Fruit fly (Drosophila melanogaster) whole organism, embryonic: Measurements from ENCODE around the gene Sc2.

ENCODE experiments used
- B-H1 ChIP-seq: fragments of 200-800 bp; sonication (Bioruptor generic); IDR thresholded peaks from 3 replicates; pipeline ENCODE4 v1.3.6; 2022; ENCODE audit warnings: missing biosample characterization, missing genetic modification characterization
- CG10543 ChIP-seq: fragments of 200-800 bp; sonication (Bioruptor generic); optimal IDR thresholded peaks from 3 replicates; lab custom pipeline; 2017; ENCODE audit warnings: missing biosample characterization, mild to moderate bottlenecking, missing genetic modification characterization, moderate library complexity
- CG12299 ChIP-seq: fragments of 200-800 bp; sonication (Bioruptor generic); optimal IDR thresholded peaks from 2 replicates; lab custom pipeline; 2018; ENCODE audit warnings: missing biosample characterization, mild to moderate bottlenecking, missing genetic modification characterization
- CG12659 ChIP-seq: fragments of 200-800 bp; sonication (Bioruptor generic); optimal IDR thresholded peaks from 3 replicates; lab custom pipeline; 2017; ENCODE audit warnings: mild to moderate bottlenecking, missing biosample characterization, missing genetic modification reagents, missing genetic modification characterization
- CG13296 ChIP-seq: fragments of 200-800 bp; sonication (Bioruptor generic); optimal IDR thresholded peaks from 3 replicates; lab custom pipeline; 2018; ENCODE audit warnings: missing biosample characterization, mild to moderate bottlenecking, missing genetic modification characterization
- CG13624 ChIP-seq: fragments of 200-800 bp; sonication (Bioruptor generic); optimal IDR thresholded peaks from 2 replicates; lab custom pipeline; 2016; ENCODE audit warnings: missing biosample characterization, missing genetic modification characterization
- CG13894 ChIP-seq: fragments of 200-800 bp; sonication (Bioruptor generic); optimal IDR thresholded peaks from 3 replicates; lab custom pipeline; 2018; ENCODE audit warnings: missing biosample characterization, mild to moderate bottlenecking, missing genetic modification characterization, moderate library complexity
- CG15011 ChIP-seq: fragments of 200-800 bp; sonication (Bioruptor generic); optimal IDR thresholded peaks from 3 replicates; lab custom pipeline; 2018; ENCODE audit warnings: missing biosample characterization, mild to moderate bottlenecking, missing genetic modification characterization
- CG15269 ChIP-seq: fragments of 200-800 bp; sonication (Bioruptor generic); optimal IDR thresholded peaks from 2 replicates; lab custom pipeline; 2018; ENCODE audit warnings: missing biosample characterization, mild to moderate bottlenecking, missing genetic modification characterization, moderate library complexity
- CG15514 ChIP-seq: fragments of 200-800 bp; sonication (Bioruptor generic); optimal IDR thresholded peaks from 3 replicates; lab custom pipeline; 2017; ENCODE audit warnings: missing biosample characterization, missing genetic modification characterization, mild to moderate bottlenecking, moderate library complexity, missing genetic modification reagents
- CG2678 ChIP-seq: fragments of 200-800 bp; sonication (Bioruptor generic); optimal IDR thresholded peaks from 3 replicates; lab custom pipeline; 2019; ENCODE audit warnings: missing biosample characterization, mild to moderate bottlenecking, missing genetic modification characterization, moderate library complexity
- CG3281 ChIP-seq: fragments of 200-800 bp; sonication (Bioruptor generic); optimal IDR thresholded peaks from 3 replicates; lab custom pipeline; 2017; ENCODE audit warnings: missing biosample characterization, mild to moderate bottlenecking, missing genetic modification characterization
- CG3726 ChIP-seq: fragments of 200-800 bp; sonication (Bioruptor generic); IDR thresholded peaks from 3 replicates; pipeline ENCODE4, ENCODE4 v1.3.6; 2022; ENCODE audit warnings: missing biosample characterization, missing genetic modification characterization
- CG4282 ChIP-seq: fragments of 200-800 bp; sonication (Bioruptor generic); optimal IDR thresholded peaks from 2 replicates; lab custom pipeline; 2016; ENCODE audit warnings: missing biosample characterization, missing genetic modification characterization
- CG6854 ChIP-seq: fragments of 200-800 bp; sonication (Bioruptor generic); optimal IDR thresholded peaks from 3 replicates; lab custom pipeline; 2017; ENCODE audit warnings: missing biosample characterization, mild to moderate bottlenecking, missing genetic modification characterization
- CG7987 ChIP-seq: fragments of 200-800 bp; sonication (Bioruptor generic); optimal IDR thresholded peaks from 2 replicates; lab custom pipeline; 2018; ENCODE audit warnings: missing biosample characterization, mild to moderate bottlenecking, missing genetic modification characterization, moderate library complexity
- CG8290 ChIP-seq, 3 experiments: fragments of 200-800 bp; sonication (Bioruptor generic); optimal IDR thresholded peaks; 2 replicates each; lab custom pipeline; 2016 to 2019; ENCODE audit warnings: missing biosample characterization in 3 of 3, missing genetic modification characterization in 3 of 3, mild to moderate bottlenecking in 2 of 3, moderate library complexity in 1 of 3
- Dbx ChIP-seq: fragments of 200-800 bp; sonication (Bioruptor generic); IDR thresholded peaks from 3 replicates; pipeline ENCODE4 v1.3.6; 2022; ENCODE audit warnings: missing biosample characterization, missing genetic modification characterization
- E2f2 ChIP-seq: fragments of 200-800 bp; sonication (Bioruptor generic); IDR thresholded peaks from 2 replicates; pipeline ENCODE4 v1.3.6; 2022; ENCODE audit warnings: missing biosample characterization, missing genetic modification characterization
- ERR ChIP-seq: fragments of 200-800 bp; sonication (Bioruptor generic); optimal IDR thresholded peaks from 2 replicates; lab custom pipeline; 2016; ENCODE audit warnings: missing biosample characterization, missing genetic modification characterization
- Ets65A ChIP-seq: fragments of 200-800 bp; sonication (Bioruptor generic); peaks from one replicate; lab custom pipeline; 2016; ENCODE audit warnings: missing biosample characterization, missing genetic modification characterization
- Fer1 ChIP-seq: fragments of 200-800 bp; sonication (Bioruptor generic); optimal IDR thresholded peaks from 2 replicates; lab custom pipeline; 2017; ENCODE audit warnings: missing biosample characterization, mild to moderate bottlenecking, missing genetic modification characterization
- GATAe ChIP-seq: fragments of 200-800 bp; sonication (Bioruptor generic); conservative IDR thresholded peaks from 2 replicates; pipeline ENCODE4 v1.3.6; 2022; ENCODE audit warnings: missing biosample characterization, missing genetic modification characterization
- HmgZ ChIP-seq: fragments of 200-800 bp; sonication (Bioruptor generic); optimal IDR thresholded peaks from 2 replicates; lab custom pipeline; 2018; ENCODE audit warnings: missing biosample characterization, mild to moderate bottlenecking, missing genetic modification characterization
- Jarid2 ChIP-seq: fragments of 200-800 bp; sonication (Bioruptor generic); optimal IDR thresholded peaks from 3 replicates; lab custom pipeline; 2017; ENCODE audit warnings: mild to moderate bottlenecking, missing biosample characterization, missing genetic modification reagents, missing genetic modification characterization
- Med ChIP-seq: fragments of 200-800 bp; sonication (Bioruptor generic); peaks from one replicate; lab custom pipeline; 2016; ENCODE audit warnings: missing biosample characterization, missing genetic modification characterization, mild to moderate bottlenecking, inconsistent platforms, moderate library complexity
- Nf-YC ChIP-seq: fragments of 200-800 bp; optimal IDR thresholded peaks from 3 replicates; lab custom pipeline; 2019; ENCODE audit warnings: missing biosample characterization, mild to moderate bottlenecking, missing genetic modification characterization, moderate library complexity
- Scr ChIP-seq: fragments of 200-800 bp; sonication (Bioruptor generic); IDR thresholded peaks from 2 replicates; pipeline ENCODE4 v1.3.6; 2022; ENCODE audit warnings: missing biosample characterization, missing genetic modification characterization; ENCODE audit not compliant: partially characterized antibody
- amos ChIP-seq: fragments of 200-800 bp; sonication (Bioruptor generic); IDR thresholded peaks from 2 replicates; pipeline ENCODE4 v1.3.6; 2022; ENCODE audit warnings: missing biosample characterization, missing genetic modification characterization; ENCODE audit not compliant: partially characterized antibody
- btn ChIP-seq: fragments of 200-800 bp; sonication (Bioruptor generic); optimal IDR thresholded peaks from 2 replicates; lab custom pipeline; 2016; ENCODE audit warnings: missing biosample characterization, missing genetic modification characterization
- ewg ChIP-seq: fragments of 200-800 bp; sonication (Bioruptor generic); optimal IDR thresholded peaks from 3 replicates; lab custom pipeline; 2017; ENCODE audit warnings: mild to moderate bottlenecking, missing biosample characterization, missing genetic modification reagents, missing genetic modification characterization
- exex ChIP-seq: fragments of 200-800 bp; sonication (Bioruptor generic); optimal IDR thresholded peaks from 4 replicates; lab custom pipeline; 2018; ENCODE audit warnings: missing biosample characterization, mild to moderate bottlenecking, missing genetic modification characterization, moderate library complexity
- grn ChIP-seq: fragments of 200-800 bp; sonication (Bioruptor generic); optimal IDR thresholded peaks from 3 replicates; lab custom pipeline; 2017; ENCODE audit warnings: missing biosample characterization, missing genetic modification characterization
- gro ChIP-seq: fragments of 200-800 bp; sonication (Bioruptor generic); optimal IDR thresholded peaks from 2 replicates; lab custom pipeline; 2016; ENCODE audit warnings: missing biosample characterization, missing genetic modification characterization
- hb ChIP-seq: fragments of 200-800 bp; sonication (Bioruptor generic); IDR thresholded peaks from 3 replicates; pipeline ENCODE4 v1.3.6; 2022; ENCODE audit warnings: missing biosample characterization, missing genetic modification characterization; ENCODE audit not compliant: partially characterized antibody
- klu ChIP-seq: fragments of 200-800 bp; sonication (Bioruptor generic); IDR thresholded peaks from 2 replicates; pipeline ENCODE4 v1.3.6; 2022; ENCODE audit warnings: missing biosample characterization, missing genetic modification characterization
- lab ChIP-seq: fragments of 200-800 bp; sonication (Bioruptor generic); optimal IDR thresholded peaks from 3 replicates; lab custom pipeline; 2017; ENCODE audit warnings: missing biosample characterization, missing genetic modification characterization, mild to moderate bottlenecking, moderate library complexity, missing genetic modification reagents
- nerfin-1 ChIP-seq: fragments of 200-800 bp; sonication (Bioruptor generic); optimal IDR thresholded peaks from 3 replicates; lab custom pipeline; 2019; ENCODE audit warnings: missing biosample characterization, mild to moderate bottlenecking, missing genetic modification characterization, moderate library complexity
- pfk ChIP-seq: fragments of 200-800 bp; sonication (Bioruptor generic); optimal IDR thresholded peaks from 2 replicates; lab custom pipeline; 2018; ENCODE audit warnings: missing biosample characterization, mild to moderate bottlenecking, missing genetic modification characterization, moderate library complexity
- pzg ChIP-seq: fragments of 200-800 bp; sonication (Bioruptor generic); optimal IDR thresholded peaks from 3 replicates; lab custom pipeline; 2018; ENCODE audit warnings: missing biosample characterization, mild to moderate bottlenecking, missing genetic modification characterization, moderate library complexity
- repo ChIP-seq: fragments of 200-800 bp; sonication (Bioruptor generic); optimal IDR thresholded peaks from 2 replicates; lab custom pipeline; 2016; ENCODE audit warnings: missing biosample characterization, missing genetic modification characterization
- scrt ChIP-seq: fragments of 200-800 bp; sonication (Bioruptor generic); optimal IDR thresholded peaks from 2 replicates; lab custom pipeline; 2018; ENCODE audit warnings: missing biosample characterization, mild to moderate bottlenecking, missing genetic modification characterization, moderate library complexity
- sd ChIP-seq: fragments of 200-800 bp; sonication (Bioruptor generic); optimal IDR thresholded peaks from 3 replicates; lab custom pipeline; 2018; ENCODE audit warnings: missing biosample characterization, mild to moderate bottlenecking, missing genetic modification characterization, moderate library complexity
- sisA ChIP-seq: fragments of 200-800 bp; sonication (Bioruptor generic); IDR thresholded peaks from 2 replicates; pipeline ENCODE4 v1.3.6; 2022; ENCODE audit warnings: missing biosample characterization, missing genetic modification characterization
- slbo ChIP-seq: fragments of 200-800 bp; sonication (Bioruptor generic); IDR thresholded peaks from 2 replicates; pipeline ENCODE4 v1.3.6; 2022; ENCODE audit warnings: missing biosample characterization, missing genetic modification characterization
- sug ChIP-seq: fragments of 200-800 bp; optimal IDR thresholded peaks from 2 replicates; lab custom pipeline; 2019; ENCODE audit warnings: missing biosample characterization, mild to moderate bottlenecking, missing genetic modification characterization, moderate library complexity
- tio ChIP-seq: fragments of 200-800 bp; sonication (Bioruptor generic); optimal IDR thresholded peaks from 2 replicates; lab custom pipeline; 2017; ENCODE audit warnings: missing biosample characterization, missing genetic modification characterization, inconsistent platforms

The Sc2 gene

dm6 chr3L:3942241-3943028 is 39.1 kb downstream of the Sc2 start, which contains the start of the genes CG10863 and CG14982:
Gene CG10863, minus strand, starts transcription at chr3L:3942465.
Gene CG14982, plus strand, starts transcription at chr3L:3942710.
- no peak for TF ChIP-seq CG8290 (GFP tag; optimal IDR thresholded peaks at IDR 0.05; lab: Kevin White, UChicago)
- peak in 1 of 2 experiments; percentile 66 for TF ChIP-seq CG8290 (tag; optimal IDR thresholded peaks at IDR 0.05; lab: Kevin White, UChicago)
- TF ChIP-seq CG6854 (GFP tag; lab: Kevin White, UChicago), result peak; percentile 5
- TF ChIP-seq Jarid2 (GFP tag; lab: Kevin White, UChicago), result peak; percentile 78
- TF ChIP-seq GATAe (GFP tag; lab: Robert Waterston, UW), result 0 out of 2 replicates have a peak, but pooled peaks have one; percentile 14
- TF ChIP-seq CG10543 (GFP tag; lab: Kevin White, UChicago), result peak; percentile 74
- TF ChIP-seq amos, result peak; percentile 29; the same call in 1 of the 2 replicates
- TF ChIP-seq CG13296, result peak; percentile 7
- TF ChIP-seq ewg (GFP tag; lab: Kevin White, UChicago), result peak; percentile 61
- TF ChIP-seq CG13624 (GFP tag; lab: Kevin White, UChicago), result no peak
- peak; percentile 20 for TF ChIP-seq pzg (GFP tag; lab: Kevin White, UChicago)
- TF ChIP-seq nerfin-1 (tag; lab: Kevin White, UChicago), result peak; percentile 62
- peak; percentile 52 for TF ChIP-seq Ets65A
- peak; percentile 29 for TF ChIP-seq Fer1 (GFP tag; lab: Kevin White, UChicago)
- TF ChIP-seq HmgZ, result peak; percentile 64
- peak; percentile 71 for TF ChIP-seq sug
- TF ChIP-seq CG12299 (tag; lab: Kevin White, UChicago), result no peak
- peak; percentile 31; the same call in 1 of the 2 replicates for TF ChIP-seq slbo (GFP tag; lab: Robert Waterston, UW)
- peak; percentile 4 for TF ChIP-seq Nf-YC (tag; lab: Kevin White, UChicago)
- peak; percentile 54; the same call in 1 of the 3 replicates for TF ChIP-seq Dbx
- TF ChIP-seq CG4282 (GFP tag; lab: Kevin White, UChicago), result no peak
- no peak for TF ChIP-seq hb
- TF ChIP-seq E2f2 (GFP tag; lab: Robert Waterston, UW), result peak; percentile 25; the same call in 1 of the 2 replicates
- TF ChIP-seq klu (GFP tag; lab: Robert Waterston, UW), result no peak
- no peak for TF ChIP-seq tio
- peak; percentile 11 for TF ChIP-seq CG2678 (tag; lab: Kevin White, UChicago)
- TF ChIP-seq sd (tag; lab: Kevin White, UChicago), result peak; percentile 3
- peak; percentile 0 for TF ChIP-seq CG13894 (tag; lab: Kevin White, UChicago)
- no peak for TF ChIP-seq B-H1 (GFP tag; lab: Robert Waterston, UW)
- TF ChIP-seq CG7987, result peak; percentile 20
- TF ChIP-seq ERR (GFP tag; lab: Kevin White, UChicago), result peak; percentile 33
- peak; percentile 91 for TF ChIP-seq grn
- TF ChIP-seq repo, result no peak
- TF ChIP-seq CG15011 (GFP tag; lab: Kevin White, UChicago), result no peak
- peak; percentile 83 for TF ChIP-seq Med (GFP tag; lab: Kevin White, UChicago)
- 0 out of 2 replicates have a peak, but pooled peaks have one; percentile 18 for TF ChIP-seq Scr (GFP tag; lab: Robert Waterston, UW)
- peak; percentile 85 for TF ChIP-seq pfk (GFP tag; lab: Kevin White, UChicago)
- peak; percentile 28 for TF ChIP-seq CG15269 (tag; lab: Kevin White, UChicago)
- peak; percentile 84 for TF ChIP-seq exex (tag; lab: Kevin White, UChicago)
- peak; percentile 47 for TF ChIP-seq scrt
- no peak for TF ChIP-seq btn
- 0 out of 3 replicates have a peak, but pooled peaks have one; percentile 9 for TF ChIP-seq CG3726
- TF ChIP-seq CG3281, result peak; percentile 1
- TF ChIP-seq CG15514 (GFP tag; lab: Kevin White, UChicago), result peak; percentile 60
- TF ChIP-seq gro (GFP tag; lab: Kevin White, UChicago), result peak; percentile 59
- peak; percentile 43 for TF ChIP-seq lab (GFP tag; lab: Kevin White, UChicago)
- peak; percentile 3 for TF ChIP-seq CG12659
- no peak for TF ChIP-seq sisA (GFP tag; lab: Robert Waterston, UW)
